Worm (Caenorhabditis elegans) whole organism, L1 larva: Measurements from ENCODE around the gene Y116A8C.49.

Experiments
- F16B12.6 ChIP-seq: fragments of 150-350 bp; optimal IDR thresholded peaks from 2 replicates; lab custom pipeline; 2014; ENCODE audit warnings: missing biosample characterization, missing genetic modification characterization
- dsc-1 ChIP-seq: sonication (generic microtip); optimal IDR thresholded peaks from 2 replicates; lab custom pipeline; 2016; ENCODE audit warnings: mild to moderate bottlenecking, missing genetic modification characterization, missing compliant biosample characterization
- hlh-17 ChIP-seq: fragments of 200-800 bp; sonication (Bioruptor generic); optimal IDR thresholded peaks from 2 replicates; lab custom pipeline; 2018; ENCODE audit warnings: missing genetic modification characterization, mild to moderate bottlenecking, missing compliant biosample characterization, moderate library complexity, borderline replicate concordance
- lin-15B ChIP-seq: fragments of 150-350 bp; sonication (generic microtip); optimal IDR thresholded peaks from 3 replicates; lab custom pipeline; 2014; ENCODE audit warnings: missing biosample characterization, missing genetic modification characterization
- mdl-1 ChIP-seq, 2 experiments: fragments of 150-350 bp; optimal IDR thresholded peaks; 2 replicates each; lab custom pipeline; 2014 to 2017; ENCODE audit warnings: missing biosample characterization in 2 of 2, missing genetic modification characterization in 2 of 2, inconsistent platforms in 1 of 2
- skn-1 ChIP-seq: fragments of 150-350 bp; optimal IDR thresholded peaks from 2 replicates; lab custom pipeline; 2014; ENCODE audit warnings: missing biosample characterization, missing genetic modification characterization
- unc-62 ChIP-seq: fragments of 150-350 bp; optimal IDR thresholded peaks from 2 replicates; lab custom pipeline; 2014; ENCODE audit warnings: missing biosample characterization, missing genetic modification reagents, missing genetic modification characterization

- no peak for TF ChIP-seq hlh-17
- TF ChIP-seq mdl-1 (tag; optimal IDR thresholded peaks at IDR 0.05; lab: Kevin White, UChicago), result no peak
- no peak for TF ChIP-seq F16B12.6 (tag; lab: Kevin White, UChicago)
- TF ChIP-seq unc-62 (GFP tag; lab: Kevin White, UChicago), result no peak
- TF ChIP-seq dsc-1 (tag; lab: Kevin White, UChicago), result no peak
- no peak for TF ChIP-seq skn-1
- no peak for TF ChIP-seq lin-15B (tag; lab: Kevin White, UChicago)
Measured at ce11 chrIV:16898205-16898604, 32.8 kb downstream of the Y116A8C.49 start.
